Worm (Caenorhabditis elegans) whole organism, L1 larva: ENCODE measurements around the gene C34D10.5.
A peak's percentile ranks its signal among the peaks of the same experiment; 100 is the strongest.

ENCODE experiments used
- aha-1 ChIP-seq: fragments of 150-350 bp; optimal IDR thresholded peaks from 2 replicates; lab custom pipeline; 2014; ENCODE audit warnings: missing biosample characterization, missing genetic modification characterization
- aly-2 ChIP-seq: fragments of 150-350 bp; optimal IDR thresholded peaks from 2 replicates; lab custom pipeline; 2014; ENCODE audit warnings: missing biosample characterization, missing genetic modification characterization
- ama-1 ChIP-seq: fragments of 150-350 bp; optimal IDR thresholded peaks from 2 replicates; lab custom pipeline; 2014
- ceh-63 ChIP-seq: fragments of 200-800 bp; sonication (Bioruptor generic); optimal IDR thresholded peaks from 2 replicates; lab custom pipeline; 2018; ENCODE audit warnings: mild to moderate bottlenecking, missing genetic modification characterization, missing compliant biosample characterization
- ceh-8 ChIP-seq: fragments of 200-800 bp; sonication (Bioruptor generic); optimal IDR thresholded peaks from 2 replicates; lab custom pipeline; 2018; ENCODE audit warnings: mild to moderate bottlenecking, missing genetic modification characterization, moderate library complexity, missing compliant biosample characterization
- ceh-82 ChIP-seq, 3 experiments: fragments of 150-350 bp in 1 of 3; sonication (generic microtip) in 2 of 3; optimal IDR thresholded peaks; 2 replicates each; lab custom pipeline; 2014 to 2017; ENCODE audit warnings: missing biosample characterization in 3 of 3, missing genetic modification characterization in 3 of 3
- ceh-88 ChIP-seq: fragments of 200-800 bp; sonication (Bioruptor generic); IDR thresholded peaks from 2 replicates; pipeline ENCODE4 v1.3.6; 2022; ENCODE audit warnings: missing genetic modification characterization, missing compliant biosample characterization
- ces-1 ChIP-seq: fragments of 150-350 bp; optimal IDR thresholded peaks from 2 replicates; lab custom pipeline; 2014; ENCODE audit warnings: missing biosample characterization, missing genetic modification reagents, missing genetic modification characterization
- dsc-1 ChIP-seq: sonication (generic microtip); optimal IDR thresholded peaks from 2 replicates; lab custom pipeline; 2016; ENCODE audit warnings: mild to moderate bottlenecking, missing genetic modification characterization, missing compliant biosample characterization
- efl-1 ChIP-seq, 4 experiments: fragments of 150-350 bp; optimal IDR thresholded peaks in 3 of 4; peaks in 1 of 4; 1 replicate in 1 of 4; 2 replicates in 3 of 4; lab custom pipeline; 2014; ENCODE audit warnings: missing biosample characterization in 2 of 4, missing genetic modification characterization in 2 of 4, missing genetic modification reagents in 2 of 4
- fos-1 ChIP-seq: fragments of 150-350 bp; optimal IDR thresholded peaks from 2 replicates; lab custom pipeline; 2014; ENCODE audit warnings: missing biosample characterization, missing genetic modification characterization
- grh-1 ChIP-seq: fragments of 200-800 bp; sonication (Bioruptor generic); IDR thresholded peaks from 2 replicates; pipeline ENCODE4 v1.3.6; 2022; ENCODE audit warnings: missing genetic modification reagents, missing genetic modification characterization, missing compliant biosample characterization
- hpl-2 ChIP-seq: fragments of 150-350 bp; optimal IDR thresholded peaks from 2 replicates; lab custom pipeline; 2014; ENCODE audit warnings: missing biosample characterization, missing genetic modification reagents, missing genetic modification characterization
- lin-39 ChIP-seq: fragments of 150-350 bp; optimal IDR thresholded peaks from 2 replicates; lab custom pipeline; 2014; ENCODE audit warnings: missing biosample characterization, missing genetic modification reagents, missing genetic modification characterization
- lir-3 ChIP-seq: sonication (generic microtip); optimal IDR thresholded peaks from 2 replicates; lab custom pipeline; 2016; ENCODE audit warnings: mild to moderate bottlenecking, missing genetic modification characterization, moderate library complexity, missing compliant biosample characterization; ENCODE audit not compliant: poor library complexity
- mab-9 ChIP-seq: fragments of 200-800 bp; sonication (Bioruptor generic); IDR thresholded peaks from 2 replicates; pipeline ENCODE4 v1.3.6; 2022; ENCODE audit warnings: missing genetic modification reagents, missing genetic modification characterization, missing compliant biosample characterization
- mef-2 ChIP-seq: fragments of 150-350 bp; optimal IDR thresholded peaks from 2 replicates; lab custom pipeline; 2014; ENCODE audit warnings: missing biosample characterization, missing genetic modification characterization
- nhr-11 ChIP-seq: fragments of 150-350 bp; optimal IDR thresholded peaks from 2 replicates; lab custom pipeline; 2014; ENCODE audit warnings: missing biosample characterization, missing genetic modification characterization
- nhr-12 ChIP-seq: sonication (generic microtip); optimal IDR thresholded peaks from 2 replicates; lab custom pipeline; 2017; ENCODE audit warnings: missing biosample characterization, missing genetic modification characterization
- nhr-19 ChIP-seq: fragments of 200-800 bp; sonication (Bioruptor generic); conservative IDR thresholded peaks from 2 replicates; pipeline ENCODE4 v1.3.6; 2022; ENCODE audit warnings: missing genetic modification characterization, missing compliant biosample characterization
- nhr-20 ChIP-seq: sonication (generic microtip); optimal IDR thresholded peaks from 2 replicates; lab custom pipeline; 2016; ENCODE audit warnings: mild to moderate bottlenecking, missing genetic modification characterization, missing compliant biosample characterization
- nhr-71 ChIP-seq: sonication (generic microtip); optimal IDR thresholded peaks from 2 replicates; lab custom pipeline; 2016; ENCODE audit warnings: mild to moderate bottlenecking, missing genetic modification characterization, moderate library complexity, missing compliant biosample characterization
- nhr-84 ChIP-seq: sonication (generic microtip); optimal IDR thresholded peaks from 2 replicates; lab custom pipeline; 2017; ENCODE audit warnings: missing biosample characterization, missing genetic modification characterization
- nhr-90 ChIP-seq: sonication (generic microtip); optimal IDR thresholded peaks from 2 replicates; lab custom pipeline; 2016; ENCODE audit warnings: mild to moderate bottlenecking, missing genetic modification characterization, missing compliant biosample characterization; ENCODE audit not compliant: poor library complexity
- pax-3 ChIP-seq: fragments of 200-800 bp; sonication (Bioruptor generic); optimal IDR thresholded peaks from 2 replicates; lab custom pipeline; 2018; ENCODE audit warnings: mild to moderate bottlenecking, missing genetic modification characterization, moderate library complexity, missing compliant biosample characterization
- skn-1 ChIP-seq: fragments of 150-350 bp; optimal IDR thresholded peaks from 2 replicates; lab custom pipeline; 2014; ENCODE audit warnings: missing biosample characterization, missing genetic modification characterization
- snpc-4 ChIP-seq: fragments of 150-350 bp; optimal IDR thresholded peaks from 2 replicates; lab custom pipeline; 2014; ENCODE audit warnings: missing biosample characterization, missing genetic modification characterization
- snu-23 ChIP-seq: sonication (generic microtip); optimal IDR thresholded peaks from 2 replicates; lab custom pipeline; 2016; ENCODE audit warnings: missing genetic modification characterization, missing compliant biosample characterization
- sptf-1 ChIP-seq: fragments of 150-350 bp; optimal IDR thresholded peaks from 2 replicates; lab custom pipeline; 2014; ENCODE audit warnings: missing biosample characterization, missing genetic modification characterization
- sup-37 ChIP-seq: fragments of 200-800 bp; sonication (Bioruptor generic); optimal IDR thresholded peaks from 2 replicates; lab custom pipeline; 2018; ENCODE audit warnings: mild to moderate bottlenecking, missing genetic modification characterization, missing compliant biosample characterization
- swsn-7 ChIP-seq: sonication (generic microtip); optimal IDR thresholded peaks from 2 replicates; lab custom pipeline; 2016; ENCODE audit warnings: missing genetic modification characterization, missing compliant biosample characterization
- tlp-1 ChIP-seq: fragments of 150-350 bp; optimal IDR thresholded peaks from 2 replicates; lab custom pipeline; 2014; ENCODE audit warnings: missing biosample characterization, missing genetic modification characterization
- unc-62 ChIP-seq: fragments of 150-350 bp; optimal IDR thresholded peaks from 2 replicates; lab custom pipeline; 2014; ENCODE audit warnings: missing biosample characterization, missing genetic modification reagents, missing genetic modification characterization
- unc-86 ChIP-seq: sonication (generic microtip); optimal IDR thresholded peaks from 2 replicates; lab custom pipeline; 2016; ENCODE audit warnings: missing genetic modification characterization, missing compliant biosample characterization
- vab-15 ChIP-seq: sonication (generic microtip); optimal IDR thresholded peaks from 2 replicates; lab custom pipeline; 2017; ENCODE audit warnings: missing genotype, mild to moderate bottlenecking, missing genetic modification characterization, missing compliant biosample characterization
- xbp-1 ChIP-seq: sonication (generic microtip); optimal IDR thresholded peaks from 2 replicates; lab custom pipeline; 2016; ENCODE audit warnings: missing genetic modification characterization, missing compliant biosample characterization
- zag-1 ChIP-seq: fragments of 150-350 bp; optimal IDR thresholded peaks from 2 replicates; lab custom pipeline; 2014; ENCODE audit warnings: missing biosample characterization, missing genetic modification characterization
- zip-4 ChIP-seq: fragments of 200-800 bp; sonication (Bioruptor generic); optimal IDR thresholded peaks from 2 replicates; lab custom pipeline; 2018; ENCODE audit warnings: mild to moderate bottlenecking, missing genetic modification characterization, moderate library complexity, missing compliant biosample characterization
- ztf-11 ChIP-seq, 2 experiments: sonication (generic microtip); optimal IDR thresholded peaks; 2 replicates each; lab custom pipeline; 2016 to 2017; ENCODE audit warnings: missing genetic modification characterization in 2 of 2, missing biosample characterization in 1 of 2, missing compliant biosample characterization in 1 of 2
- ztf-4 ChIP-seq: fragments of 150-350 bp; optimal IDR thresholded peaks from 2 replicates; lab custom pipeline; 2014; ENCODE audit warnings: missing biosample characterization, missing genetic modification characterization

The C34D10.5 gene

ce11 chrX:7986892-7987291 is 30.9 kb upstream of the C34D10.5 start (continued):
- TF ChIP-seq grh-1 (peak; percentile 42), nhr-84 (tag; lab: Kevin White, UChicago) (no peak), dsc-1 (no peak), swsn-7 (peak; percentile 21), vab-15 (tag; lab: Kevin White, UChicago) (no peak), skn-1 (no peak), ama-1 (lab: Kevin White, UChicago) (no peak), ces-1 (no peak), zip-4 (GFP tag; lab: Kevin White, UChicago) (no peak), sptf-1 (tag; lab: Kevin White, UChicago) (no peak), nhr-19 (peak; percentile 80), pax-3 (tag; lab: Kevin White, UChicago) (no peak), nhr-11 (tag; lab: Kevin White, UChicago) (no peak), nhr-12 (tag; lab: Kevin White, UChicago) (no peak), nhr-71 (tag; lab: Kevin White, UChicago) (peak; percentile 95), aha-1 (tag; lab: Kevin White, UChicago) (no peak), tlp-1 (tag; lab: Kevin White, UChicago) (no peak), hpl-2 (GFP tag; lab: Kevin White, UChicago) (no peak), unc-62 (GFP tag; lab: Kevin White, UChicago) (no peak), snu-23 (GFP tag; lab: Kevin White, UChicago) (peak; percentile 80), fos-1 (no peak), sup-37 (no peak), ceh-88 (GFP tag; lab: Robert Waterston, UW) (0 out of 2 replicates have a peak, but pooled peaks have one; percentile 33), efl-1 (optimal IDR thresholded peaks at IDR 0.05; lab: Kevin White, UChicago) (peak in 1 of 2 experiments; percentile 19), efl-1 (GFP tag; optimal IDR thresholded peaks at IDR 0.05 in 1 of 2; lab: Kevin White, UChicago) (no peak), nhr-20 (tag; lab: Kevin White, UChicago) (peak; percentile 94), mef-2 (tag; lab: Kevin White, UChicago) (no peak), lir-3 (tag; lab: Kevin White, UChicago) (no peak), lin-39 (tag; lab: Kevin White, UChicago) (no peak), ceh-82 (tag; optimal IDR thresholded peaks at IDR 0.05; lab: Kevin White, UChicago) (no peak), ztf-11 (tag; optimal IDR thresholded peaks at IDR 0.05; lab: Kevin White, UChicago) (no peak), snpc-4 (no peak), nhr-90 (peak; percentile 87), ztf-4 (tag; lab: Kevin White, UChicago) (no peak), zag-1 (no peak), unc-86 (tag; lab: Kevin White, UChicago) (no peak), mab-9 (GFP tag; lab: Robert Waterston, UW) (no peak), aly-2 (no peak), ceh-8 (GFP tag; lab: Kevin White, UChicago) (no peak)

ce11 chrX:7988457-7988856 is 29.4 kb upstream of the C34D10.5 start:
- TF ChIP-seq aha-1 (tag; lab: Kevin White, UChicago) (no peak), ceh-63 (no peak), efl-1 (optimal IDR thresholded peaks at IDR 0.05; lab: Kevin White, UChicago) (no peak), efl-1 (GFP tag; optimal IDR thresholded peaks at IDR 0.05 in 1 of 2; lab: Kevin White, UChicago) (peak in 1 of 2 experiments; percentile 49)

- TF ChIP-seq xbp-1 (tag; lab: Kevin White, UChicago) (no peak), ama-1 (lab: Kevin White, UChicago) (peak; percentile 24)
These were observed 28.7 kb upstream of the C34D10.5 start for ce11 chrX:7989155-7989554.
